Worm (Caenorhabditis elegans) whole organism, dauer: ENCODE measurements around the gene ZK632.2.

ENCODE experiments used
- unc-62 ChIP-seq: sonication (generic microtip); optimal IDR thresholded peaks from 2 replicates; lab custom pipeline; 2017; ENCODE audit warnings: missing biosample characterization, missing genetic modification reagents, missing genetic modification characterization

ZK632.2 gene

ce11 chrIII:9779080-9779479, 19.8 kb upstream of the ZK632.2 start:
- no peak for TF ChIP-seq unc-62 (GFP tag; lab: Kevin White, UChicago)

ce11 chrIII:9780254-9780653, 18.7 kb upstream of the ZK632.2 start, which contains the start of gene sqv-3:
sqv-3 (minus strand) TSS chrIII:9780354.
- no peak for TF ChIP-seq unc-62 (GFP tag; lab: Kevin White, UChicago)

- TF ChIP-seq unc-62 (GFP tag; lab: Kevin White, UChicago), result no peak
Observed at ce11 chrIII:9780665-9781304, 18.1 kb upstream of the ZK632.2 start, which contains the start of gene vha-1. vha-1 (plus strand) TSS chrIII:9781254.

- TF ChIP-seq unc-62 (GFP tag; lab: Kevin White, UChicago), result no peak
Observed at ce11 chrIII:9782011-9782436, 16.9 kb upstream of the ZK632.2 start, which contains the start of gene vha-2. vha-2 (plus strand) TSS chrIII:9782164.

ce11 chrIII:9782483-9783081, 16.3 kb upstream of the ZK632.2 start, which contains the start of gene R10E11.6:
R10E11.6 (plus strand) TSS chrIII:9783006.
- TF ChIP-seq unc-62 (GFP tag; lab: Kevin White, UChicago), result no peak

- TF ChIP-seq unc-62 (GFP tag; lab: Kevin White, UChicago), result no peak
Observed at ce11 chrIII:9783133-9783590, 15.7 kb upstream of the ZK632.2 start.

- no peak for TF ChIP-seq unc-62 (GFP tag; lab: Kevin White, UChicago)
Observed at ce11 chrIII:9786776-9787175, 12.1 kb upstream of the ZK632.2 start.

- TF ChIP-seq unc-62 (GFP tag; lab: Kevin White, UChicago), result no peak
Observed at ce11 chrIII:9789083-9789482, 9.8 kb upstream of the ZK632.2 start.

- no peak for TF ChIP-seq unc-62 (GFP tag; lab: Kevin White, UChicago)
Observed at ce11 chrIII:9789607-9790073, 9.3 kb upstream of the ZK632.2 start, which contains the start of gene R10E11.5. R10E11.5 (minus strand) TSS chrIII:9789657.

ce11 chrIII:9793592-9794417, 5.1 kb upstream of the ZK632.2 start, which contains the start of the genes R10E11.9 and mcm-6:
R10E11.9 (minus strand) TSS chrIII:9793642.
mcm-6 (plus strand) TSS chrIII:9794367.
- no peak for TF ChIP-seq unc-62 (GFP tag; lab: Kevin White, UChicago)

- TF ChIP-seq unc-62 (GFP tag; lab: Kevin White, UChicago), result no peak
Observed at ce11 chrIII:9796448-9796847, 2.5 kb upstream of the ZK632.2 start, which contains the start of gene srxa-10. srxa-10 (minus strand) TSS chrIII:9796548.

- TF ChIP-seq unc-62 (GFP tag; lab: Kevin White, UChicago), result no peak
Observed at ce11 chrIII:9802045-9802444, 3.1 kb downstream of the ZK632.2 start.

ce11 chrIII:9804997-9805610, 6.2 kb downstream of the ZK632.2 start, which contains the start of gene riok-3:
riok-3 (minus strand) TSS chrIII:9805011.
- TF ChIP-seq unc-62 (GFP tag; lab: Kevin White, UChicago), result no peak

ce11 chrIII:9806968-9807559, 8.2 kb downstream of the ZK632.2 start, which contains the start of gene ZK632.4:
ZK632.4 (minus strand) TSS chrIII:9807454.
- TF ChIP-seq unc-62 (GFP tag; lab: Kevin White, UChicago), result no peak
